Fruit fly (Drosophila melanogaster): ENCODE results near the gene CG33159.
A peak's percentile ranks its signal among the peaks of the same experiment; 100 is the strongest.

CG33159 gene

dm6 chr3L:3225769-3226457 is 21.7 kb upstream of the CG33159 start (continued):
- TF ChIP-seq lola (GFP tag; optimal IDR thresholded peaks at IDR 0.05) (no peak), pfk (GFP tag; optimal IDR thresholded peaks at IDR 0.05) (no peak), Blimp-1 (GFP tag; optimal IDR thresholded peaks at IDR 0.05) (no peak), fd3F (GFP tag; optimal IDR thresholded peaks at IDR 0.05) (no peak), exex (tag; optimal IDR thresholded peaks at IDR 0.05) (no peak), Asciz (GFP tag; optimal IDR thresholded peaks at IDR 0.05) (no peak), Hr78 (GFP tag; optimal IDR thresholded peaks at IDR 0.05) (no peak), Sry-β (GFP tag; optimal IDR thresholded peaks at IDR 0.05) (no peak), CG13424 (tag; optimal IDR thresholded peaks at IDR 0.05) (no peak), Atf6 (GFP tag; IDR thresholded peaks at IDR 0.05) (peak; percentile 50; the same call in 1 of the 2 replicates), CG4282 (GFP tag; optimal IDR thresholded peaks at IDR 0.05) (no peak), Dip2 (GFP tag; IDR thresholded peaks at IDR 0.05) (no peak), CG4328 (GFP tag; optimal IDR thresholded peaks at IDR 0.05) (no peak), pzg (GFP tag; optimal IDR thresholded peaks at IDR 0.05) (peak; percentile 7), sob (GFP tag; IDR thresholded peaks at IDR 0.05) (peak; percentile 20; the same call in 1 of the 2 replicates), psq (GFP tag; optimal IDR thresholded peaks at IDR 0.05) (peak; percentile 18), CG43689 (GFP tag; IDR thresholded peaks at IDR 0.05) (no peak), br (optimal IDR thresholded peaks at IDR 0.05) (no peak), slp2 (GFP tag; optimal IDR thresholded peaks at IDR 0.05) (no peak), CG2712 (tag; optimal IDR thresholded peaks at IDR 0.05) (no peak), usp (GFP tag; optimal IDR thresholded peaks at IDR 0.05) (no peak), zf30C (GFP tag; optimal IDR thresholded peaks at IDR 0.05) (no peak), sisA (GFP tag; IDR thresholded peaks at IDR 0.05) (no peak), dmrt99B (tag; optimal IDR thresholded peaks at IDR 0.05) (no peak), CG13894 (tag; optimal IDR thresholded peaks at IDR 0.05) (no peak), nerfin-1 (tag; optimal IDR thresholded peaks at IDR 0.05) (peak; percentile 41), dm (GFP tag; optimal IDR thresholded peaks at IDR 0.05) (peak; percentile 3), sima (GFP tag; optimal IDR thresholded peaks at IDR 0.05) (no peak), CG9797 (GFP tag; optimal IDR thresholded peaks at IDR 0.05) (no peak), MTF-1 (GFP tag; optimal IDR thresholded peaks at IDR 0.05; ENCODE audit: borderline replicate concordance) (no peak), CG5245 (GFP tag; optimal IDR thresholded peaks at IDR 0.05) (no peak), ttk (GFP tag; IDR thresholded peaks at IDR 0.05) (no peak), Fer1 (GFP tag; optimal IDR thresholded peaks at IDR 0.05) (peak; percentile 26), B-H2 (GFP tag; optimal IDR thresholded peaks at IDR 0.05) (peak; percentile 14), CG10543 (GFP tag; optimal IDR thresholded peaks at IDR 0.05) (peak; percentile 23), chn (GFP tag; optimal IDR thresholded peaks at IDR 0.05) (peak; percentile 26), eve (GFP tag; optimal IDR thresholded peaks at IDR 0.05) (no peak), insv (GFP tag; optimal IDR thresholded peaks at IDR 0.05) (no peak), CG6254 (GFP tag; optimal IDR thresholded peaks at IDR 0.05) (peak; percentile 20), CG16863 (GFP tag; optimal IDR thresholded peaks at IDR 0.05) (no peak), HmgD (GFP tag; optimal IDR thresholded peaks at IDR 0.05) (peak; percentile 16), Elba2 (GFP tag; optimal IDR thresholded peaks at IDR 0.05) (no peak), dpn (GFP tag; optimal IDR thresholded peaks at IDR 0.05) (peak in 1 of 2 experiments; percentile 17), CG10267 (tag; optimal IDR thresholded peaks at IDR 0.05) (no peak), CG7357 (GFP tag; IDR thresholded peaks at IDR 0.05) (no peak), nau (GFP tag; optimal IDR thresholded peaks at IDR 0.05) (no peak), Doc2 (GFP tag; IDR thresholded peaks at IDR 0.05) (no peak), hb (GFP tag; IDR thresholded peaks at IDR 0.05; ENCODE audit: partially characterized antibody) (0 out of 3 replicates have a peak, but pooled peaks have one; percentile 18), Antp (GFP tag; optimal IDR thresholded peaks at IDR 0.05) (no peak)
